Fruit fly (Drosophila melanogaster) S2 (cell line): Measurements from ENCODE around the gene Rab7.

Experiments used
- CG8478 ChIP-seq: fragments of >200 bp; optimal IDR thresholded peaks from 2 replicates; lab custom pipeline; 2018
- CTCF ChIP-seq, 2 experiments: fragments of >200 bp; optimal IDR thresholded peaks; 2 replicates each; lab custom pipeline; 2018

DNA sequence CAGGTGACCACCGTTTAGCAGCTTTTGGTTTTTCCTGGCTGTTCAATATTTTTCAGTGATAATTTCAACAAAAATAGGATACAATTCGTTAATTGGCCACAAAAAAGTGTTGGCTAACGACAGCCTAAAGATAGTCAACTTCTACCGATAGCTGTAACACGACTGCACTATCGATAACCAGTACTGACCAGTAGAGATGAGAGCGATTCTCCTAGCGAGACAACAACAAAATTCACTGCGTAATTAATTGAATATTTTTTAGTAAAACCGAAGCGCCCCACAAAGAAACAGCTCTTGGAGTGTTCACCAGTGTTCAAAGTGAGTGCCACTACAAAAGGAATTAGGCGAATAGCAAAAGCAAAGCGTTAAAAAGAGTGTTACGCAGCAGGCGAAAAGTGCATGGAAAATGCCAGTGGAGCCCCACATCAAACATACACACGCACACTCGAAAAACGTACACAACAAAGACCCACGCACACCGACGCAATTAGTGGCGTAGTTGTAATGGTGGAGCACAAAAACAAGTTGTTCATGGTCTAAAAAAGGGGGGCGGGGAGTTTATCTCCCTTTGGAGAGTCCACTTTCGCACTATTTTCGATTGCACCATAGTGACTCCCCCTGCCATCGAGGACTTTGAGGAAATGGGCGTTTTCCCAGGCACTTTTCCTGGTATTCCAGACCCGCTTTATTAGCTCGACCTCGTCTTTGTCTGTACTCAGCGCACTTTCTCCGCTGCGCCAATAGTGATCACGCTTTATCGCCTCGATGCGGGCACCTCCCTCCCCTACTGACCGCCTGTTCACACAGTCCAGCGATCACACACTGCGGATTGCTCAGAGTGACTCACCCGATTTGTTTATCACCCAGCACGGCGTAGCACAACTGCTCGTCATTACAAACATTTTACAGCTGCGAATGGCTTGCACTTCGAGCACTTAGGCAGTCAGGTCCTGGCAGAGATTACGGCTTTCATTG, at the start of gene Rab7, which contains the start of gene Epp:
- TF ChIP-seq CTCF (optimal IDR thresholded peaks at IDR 0.05; lab: Kevin White, UChicago) = peak in 1 of 2 experiments; percentile 13
- no peak for TF ChIP-seq CG8478 (lab: Kevin White, UChicago)
